Worm (Caenorhabditis elegans) whole organism, late embryonic: ENCODE data around the gene nhr-211.

Source experiments
- T23F11.4 ChIP-seq: fragments of 200-800 bp; sonication (Bioruptor generic); optimal IDR thresholded peaks from 2 replicates; lab custom pipeline; 2018; ENCODE audit warnings: mild to moderate bottlenecking, missing genetic modification characterization, missing compliant biosample characterization
- elt-2 ChIP-seq: sonication (generic microtip); optimal IDR thresholded peaks from 2 replicates; lab custom pipeline; 2016; ENCODE audit warnings: missing genetic modification reagents, missing genetic modification characterization, missing compliant biosample characterization
- hlh-6 ChIP-seq: sonication (generic microtip); optimal IDR thresholded peaks from 2 replicates; lab custom pipeline; 2016; ENCODE audit warnings: missing genotype, missing genetic modification characterization, missing compliant biosample characterization
- lin-11 ChIP-seq: fragments of 200-800 bp; sonication (Bioruptor generic); optimal IDR thresholded peaks from 2 replicates; lab custom pipeline; 2018; ENCODE audit warnings: mild to moderate bottlenecking, missing genetic modification characterization, missing compliant biosample characterization
- nhr-11 ChIP-seq: fragments of 150-350 bp; optimal IDR thresholded peaks from 2 replicates; lab custom pipeline; 2014; ENCODE audit warnings: missing biosample characterization, missing genetic modification characterization
- npax-4 ChIP-seq: sonication (generic microtip); optimal IDR thresholded peaks from 2 replicates; lab custom pipeline; 2016; ENCODE audit warnings: missing genetic modification characterization, missing compliant biosample characterization
- pag-3 ChIP-seq: sonication (generic microtip); optimal IDR thresholded peaks from 2 replicates; lab custom pipeline; 2016; ENCODE audit warnings: missing compliant biosample characterization, missing genetic modification characterization, borderline replicate concordance
- pha-4 ChIP-seq: fragments of 150-350 bp; optimal IDR thresholded peaks from 2 replicates; lab custom pipeline; 2018; ENCODE audit warnings: missing biosample characterization, missing genetic modification reagents, missing genetic modification characterization
- ref-2 ChIP-seq: sonication (generic microtip); optimal IDR thresholded peaks from 2 replicates; lab custom pipeline; 2016; ENCODE audit warnings: missing genetic modification characterization, missing compliant biosample characterization
- ttx-3 ChIP-seq: sonication (generic microtip); optimal IDR thresholded peaks from 2 replicates; lab custom pipeline; 2016; ENCODE audit warnings: missing genetic modification reagents, missing genetic modification characterization, missing compliant biosample characterization
- unc-55 ChIP-seq: sonication (generic microtip); optimal IDR thresholded peaks from 2 replicates; lab custom pipeline; 2017; ENCODE audit warnings: missing biosample characterization, missing genetic modification reagents, missing genetic modification characterization

DNA sequence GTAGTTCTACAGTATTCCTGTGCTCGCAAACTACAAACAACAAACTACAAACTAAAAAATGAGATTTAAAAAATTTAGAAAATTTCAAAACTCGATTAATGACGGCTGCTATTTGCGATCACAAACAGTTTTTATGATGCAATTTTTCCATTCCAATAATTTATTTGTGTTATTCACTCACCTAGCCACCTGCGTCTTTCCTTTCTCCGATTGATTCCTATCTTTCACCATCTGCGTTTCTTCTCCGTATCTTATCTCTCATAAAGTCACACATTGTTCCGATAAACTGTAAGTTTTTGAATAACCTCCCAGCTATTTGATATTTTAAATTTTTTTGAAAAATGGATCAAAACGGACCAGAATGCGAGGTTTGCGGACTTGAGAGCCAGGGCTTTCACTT lies 47.4 kb downstream of the nhr-211 start, which contains the start of gene nhr-132:
- TF ChIP-seq unc-55 (GFP tag; lab: Kevin White, UChicago) (no peak), nhr-11 (no peak), pha-4 (tag; lab: Kevin White, UChicago) (no peak), ttx-3 (tag; lab: Kevin White, UChicago) (no peak), lin-11 (tag; lab: Kevin White, UChicago) (no peak), elt-2 (tag; lab: Kevin White, UChicago) (peak; percentile 21), pag-3 (tag; lab: Kevin White, UChicago) (no peak), npax-4 (tag; lab: Kevin White, UChicago) (no peak), T23F11.4 (GFP tag; lab: Kevin White, UChicago) (no peak), hlh-6 (tag; lab: Kevin White, UChicago) (no peak), ref-2 (tag; lab: Kevin White, UChicago) (no peak)
